Fruit fly (Drosophila melanogaster) whole organism, embryonic: ENCODE results near the gene CG31109.

ENCODE experiments used
- Fer3 ChIP-seq: fragments of 200-800 bp; sonication (Bioruptor generic); optimal IDR thresholded peaks from 2 replicates; lab custom pipeline; 2018; ENCODE audit warnings: missing biosample characterization, mild to moderate bottlenecking, missing genetic modification characterization, moderate library complexity
- lola ChIP-seq, 3 experiments: fragments of >200 bp in 2 of 3; fragments of 200-800 bp in 1 of 3; sonication (Bioruptor generic) in 1 of 3; optimal IDR thresholded peaks; 2 replicates each; lab custom pipeline; 2017 to 2019; ENCODE audit warnings: missing biosample characterization in 3 of 3, missing genetic modification characterization in 3 of 3, mild to moderate bottlenecking in 1 of 3, moderate library complexity in 1 of 3

dm6 chr3R:25039028-25039476 lies 15.4 kb downstream of the CG31109 start, which contains the start of the genes Ythdf and bai:
- peak in 1 of 3 experiments; percentile 27 for TF ChIP-seq lola (GFP tag; optimal IDR thresholded peaks at IDR 0.05; lab: Kevin White, UChicago)
- TF ChIP-seq Fer3 (tag; lab: Kevin White, UChicago): no peak
